Fruit fly (Drosophila melanogaster): ENCODE measurements around the gene Cpr67Fa2.
A peak's percentile ranks its signal among the peaks of the same experiment; 100 is the strongest.

DNA sequence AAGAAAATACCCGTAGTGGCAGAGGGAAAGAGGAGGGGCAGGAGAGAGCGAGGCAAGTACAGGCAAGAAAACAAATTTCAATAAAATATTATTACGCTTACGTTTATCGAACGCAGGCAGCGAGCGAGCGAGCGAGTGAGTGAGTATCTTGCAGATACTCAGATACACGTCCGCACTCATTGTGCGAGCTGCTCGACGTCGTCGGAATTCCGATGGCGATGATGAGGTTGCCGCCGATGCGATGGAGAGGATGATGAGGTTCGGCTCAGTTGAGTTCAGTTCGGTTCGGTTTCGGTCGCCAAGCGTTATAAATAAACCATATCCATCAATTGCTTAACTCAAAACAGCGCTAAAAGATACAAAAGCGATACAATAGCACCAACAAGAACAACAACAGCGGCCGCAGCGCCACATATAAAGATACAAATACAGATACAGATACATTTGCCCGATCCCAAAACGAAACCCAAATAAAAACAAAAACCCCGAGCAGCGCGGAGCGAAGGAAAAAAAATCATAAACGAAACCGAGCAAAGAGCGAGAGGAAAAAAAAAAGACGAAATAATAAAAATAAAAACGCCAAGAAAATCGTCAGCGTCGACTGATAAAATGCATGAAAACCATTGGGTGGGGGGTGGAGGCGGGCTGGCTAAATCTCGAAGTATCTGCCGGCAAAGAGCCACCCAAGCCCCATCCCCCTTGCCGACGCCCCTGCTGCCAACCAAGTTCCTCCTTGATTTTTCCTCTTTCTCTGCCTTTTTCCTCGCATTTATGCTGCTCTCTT lies 39.0 kb upstream of the Cpr67Fa2 start:
- TF ChIP-seq CG6854 (GFP tag; optimal IDR thresholded peaks at IDR 0.05) = peak; percentile 97
- TF ChIP-seq fd59A (GFP tag; optimal IDR thresholded peaks at IDR 0.05) = peak; percentile 82
- peak; percentile 76 for TF ChIP-seq Blimp-1 (GFP tag; optimal IDR thresholded peaks at IDR 0.05)
- TF ChIP-seq Eip93F (GFP tag; optimal IDR thresholded peaks at IDR 0.05) = peak; percentile 70
- peak; percentile 97 for TF ChIP-seq eg (GFP tag; IDR thresholded peaks at IDR 0.05)
- peak; percentile 43 for TF ChIP-seq CG4318 (GFP tag; optimal IDR thresholded peaks at IDR 0.05)
- peak; percentile 74 for TF ChIP-seq CG11762 (GFP tag; optimal IDR thresholded peaks at IDR 0.05; ENCODE audit: insufficient read depth)
- peak; percentile 78 for TF ChIP-seq Met (GFP tag; optimal IDR thresholded peaks at IDR 0.05)

Measured in whole organism, prepupa.